Worm (Caenorhabditis elegans): ENCODE measurements around the gene Y68A4B.3.
"Not testable (repeated sequence)": the region's sequence is repeated elsewhere in the genome, so short reads cannot be mapped to it uniquely, and the experiment has no call there.

ce11 chrV:17255028-17255427, 12.6 kb upstream of the Y68A4B.3 start, which contains the start of gene srh-116:
- not testable (repeated sequence) for TF ChIP-seq nhr-28, egl-13 (tag; optimal IDR thresholded peaks at IDR 0.05)

All from whole organism, L1 larva.